Worm (Caenorhabditis elegans) whole organism, late embryonic: ENCODE measurements around the gene srg-25.

Experiments used
- K02D7.2 ChIP-seq: sonication (generic microtip); optimal IDR thresholded peaks from 2 replicates; lab custom pipeline; 2017; ENCODE audit warnings: mild to moderate bottlenecking, missing genetic modification characterization, missing compliant biosample characterization
- che-1 ChIP-seq: sonication (generic microtip); optimal IDR thresholded peaks from 2 replicates; lab custom pipeline; 2016; ENCODE audit warnings: mild to moderate bottlenecking, missing genetic modification characterization, missing compliant biosample characterization
- fkh-10 ChIP-seq: fragments of 150-350 bp; optimal IDR thresholded peaks from 2 replicates; lab custom pipeline; 2014; ENCODE audit warnings: missing biosample characterization, missing genetic modification reagents, missing genetic modification characterization
- tbx-2 ChIP-seq: sonication (generic microtip); optimal IDR thresholded peaks from 2 replicates; lab custom pipeline; 2016; ENCODE audit warnings: missing genetic modification characterization, missing compliant biosample characterization
- tbx-7 ChIP-seq: sonication (generic microtip); optimal IDR thresholded peaks from 2 replicates; lab custom pipeline; 2016; ENCODE audit warnings: missing genotype, missing genetic modification characterization, missing compliant biosample characterization

DNA sequence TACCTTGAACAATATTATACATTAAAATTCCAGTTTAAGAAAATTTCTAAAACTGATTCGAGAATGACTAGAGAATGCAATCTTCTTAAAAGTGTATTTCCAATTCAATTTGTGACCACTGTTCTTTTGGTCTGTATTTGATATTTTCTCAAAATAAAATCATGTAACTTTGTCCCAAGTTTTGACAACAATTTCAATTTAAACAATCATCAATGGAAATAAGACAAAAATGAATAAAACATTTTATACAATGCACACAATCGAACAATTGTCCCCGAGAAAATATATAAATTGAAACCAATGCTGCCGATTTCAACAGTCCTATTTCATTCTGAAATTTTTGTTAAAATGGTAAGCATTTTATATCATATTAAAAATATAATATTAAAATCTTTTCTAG is 33.7 kb downstream of the srg-25 start, which contains the start of gene C10G8.4:
- no peak for TF ChIP-seq che-1 (tag; lab: Kevin White, UChicago)
- TF ChIP-seq tbx-2 (tag; lab: Kevin White, UChicago): no peak
- TF ChIP-seq K02D7.2 (tag; lab: Kevin White, UChicago): no peak
- TF ChIP-seq fkh-10: no peak
- TF ChIP-seq tbx-7 (tag; lab: Kevin White, UChicago): no peak
